Fruit fly (Drosophila melanogaster): ENCODE data around the gene CG10510.

The CG10510 gene

dm6 chr3L:21172527-21173253 lies 37.2 kb downstream of the CG10510 start, which contains the start of the genes chb and AsnS (continued):
- peak; percentile 44 for TF ChIP-seq dsf (GFP tag; optimal IDR thresholded peaks at IDR 0.05; ENCODE audit: borderline replicate concordance)
- TF ChIP-seq N (GFP tag; optimal IDR thresholded peaks at IDR 0.05) = no peak
- TF ChIP-seq Jra (GFP tag; optimal IDR thresholded peaks at IDR 0.05) = peak; percentile 42
- no peak for TF ChIP-seq Myc (optimal IDR thresholded peaks at IDR 0.05)

- TF ChIP-seq N (GFP tag; optimal IDR thresholded peaks at IDR 0.05) (no peak), CG9705 (GFP tag; optimal IDR thresholded peaks at IDR 0.05) (peak; percentile 82), OdsH (GFP tag; optimal IDR thresholded peaks at IDR 0.05) (peak; percentile 81), Dfd (GFP tag; optimal IDR thresholded peaks at IDR 0.05) (no peak), Abd-B (GFP tag; optimal IDR thresholded peaks at IDR 0.05) (no peak), dsf (GFP tag; optimal IDR thresholded peaks at IDR 0.05; ENCODE audit: borderline replicate concordance) (no peak), br (GFP tag; optimal IDR thresholded peaks at IDR 0.05) (peak; percentile 90), Dif (GFP tag; optimal IDR thresholded peaks at IDR 0.05; ENCODE audit: partially characterized antibody) (no peak), GATAd (GFP tag; optimal IDR thresholded peaks at IDR 0.05) (peak; percentile 46), Hnf4 (GFP tag; optimal IDR thresholded peaks at IDR 0.05) (peak; percentile 88), Myc (optimal IDR thresholded peaks at IDR 0.05) (no peak), Hr78 (GFP tag; optimal IDR thresholded peaks at IDR 0.05) (no peak), Rel (GFP tag; optimal IDR thresholded peaks at IDR 0.05) (no peak), Rel (tag; optimal IDR thresholded peaks at IDR 0.05) (no peak), brk (GFP tag; optimal IDR thresholded peaks at IDR 0.05) (no peak), Hr83 (GFP tag; optimal IDR thresholded peaks at IDR 0.05; ENCODE audit: poor library complexity, severe bottlenecking) (peak; percentile 43), woc (GFP tag; optimal IDR thresholded peaks at IDR 0.05) (no peak), foxo (GFP tag; optimal IDR thresholded peaks at IDR 0.05) (peak; percentile 56 to 89), lola (GFP tag; optimal IDR thresholded peaks at IDR 0.05) (no peak), dmrt93B (GFP tag; optimal IDR thresholded peaks at IDR 0.05) (peak; percentile 67), sage (GFP tag; optimal IDR thresholded peaks at IDR 0.05) (peak; percentile 39), Mio (GFP tag; optimal IDR thresholded peaks at IDR 0.05) (peak; percentile 52), usp (GFP tag; optimal IDR thresholded peaks at IDR 0.05) (no peak), ey (GFP tag; optimal IDR thresholded peaks at IDR 0.05) (peak; percentile 82), Sp1 (GFP tag; optimal IDR thresholded peaks at IDR 0.05) (peak; percentile 82), pan (optimal IDR thresholded peaks at IDR 0.05) (no peak), CG32264 (GFP tag; optimal IDR thresholded peaks at IDR 0.05) (peak; percentile 62), HLH106 (tag; optimal IDR thresholded peaks at IDR 0.05) (peak; percentile 89), rgr (GFP tag; optimal IDR thresholded peaks at IDR 0.05) (peak; percentile 87), tai (GFP tag; optimal IDR thresholded peaks at IDR 0.05) (no peak), fru (GFP tag; optimal IDR thresholded peaks at IDR 0.05) (peak; percentile 92), psq (GFP tag; optimal IDR thresholded peaks at IDR 0.05) (peak; percentile 46), dl (GFP tag; optimal IDR thresholded peaks at IDR 0.05; ENCODE audit: insufficient read depth in 1 of 2, partially characterized antibody in 2 of 2) (no peak), sv (GFP tag; optimal IDR thresholded peaks at IDR 0.05) (peak; percentile 75), Vsx2 (GFP tag; optimal IDR thresholded peaks at IDR 0.05; ENCODE audit: partially characterized antibody) (peak; percentile 9), h (GFP tag; optimal IDR thresholded peaks at IDR 0.05) (peak; percentile 97), jim (GFP tag; optimal IDR thresholded peaks at IDR 0.05) (no peak), CrebA (GFP tag; optimal IDR thresholded peaks at IDR 0.05; ENCODE audit: borderline replicate concordance) (peak; percentile 28), Jra (GFP tag; optimal IDR thresholded peaks at IDR 0.05) (peak; percentile 18)
Observed at dm6 chr3L:21171905-21172304, 38.0 kb downstream of the CG10510 start, which contains the start of gene Ac78C. Gene Ac78C (minus strand): TSS chr3L:21171930.

Data from whole organism, wandering third instar larva.